Worm (Caenorhabditis elegans) whole organism, L1 larva: Measurements from ENCODE around the gene srd-45.

ENCODE experiments used
- alr-1 ChIP-seq: fragments of 200-800 bp; sonication (Bioruptor generic); optimal IDR thresholded peaks from 2 replicates; lab custom pipeline; 2018; ENCODE audit warnings: borderline replicate concordance, mild to moderate bottlenecking, missing genetic modification characterization, missing compliant biosample characterization
- ceh-82 ChIP-seq, 3 experiments: fragments of 150-350 bp in 1 of 3; sonication (generic microtip) in 2 of 3; optimal IDR thresholded peaks; 2 replicates each; lab custom pipeline; 2014 to 2017; ENCODE audit warnings: missing biosample characterization in 3 of 3, missing genetic modification characterization in 3 of 3
- fkh-10 ChIP-seq: sonication (generic microtip); optimal IDR thresholded peaks from 2 replicates; lab custom pipeline; 2017; ENCODE audit warnings: missing biosample characterization, missing genetic modification reagents, missing genetic modification characterization
- fkh-4 ChIP-seq: sonication (generic microtip); optimal IDR thresholded peaks from 2 replicates; lab custom pipeline; 2016; ENCODE audit warnings: missing compliant biosample characterization, missing genetic modification characterization, borderline replicate concordance
- irx-1 ChIP-seq: sonication (generic microtip); optimal IDR thresholded peaks from 2 replicates; lab custom pipeline; 2016; ENCODE audit warnings: missing genetic modification characterization, missing compliant biosample characterization
- lin-13 ChIP-seq: fragments of 150-350 bp; optimal IDR thresholded peaks from 2 replicates; lab custom pipeline; 2014; ENCODE audit warnings: missing biosample characterization, missing genetic modification reagents, missing genetic modification characterization
- lin-15B ChIP-seq: fragments of 150-350 bp; sonication (generic microtip); optimal IDR thresholded peaks from 3 replicates; lab custom pipeline; 2014; ENCODE audit warnings: missing biosample characterization, missing genetic modification characterization
- lsy-2 ChIP-seq, 2 experiments: fragments of 150-350 bp; optimal IDR thresholded peaks; 2 replicates each; lab custom pipeline; 2014; ENCODE audit warnings: missing biosample characterization in 2 of 2, missing genetic modification characterization in 2 of 2
- mdl-1 ChIP-seq, 2 experiments: fragments of 150-350 bp; optimal IDR thresholded peaks; 2 replicates each; lab custom pipeline; 2014 to 2017; ENCODE audit warnings: missing biosample characterization in 2 of 2, missing genetic modification characterization in 2 of 2, inconsistent platforms in 1 of 2
- nhr-237 ChIP-seq: fragments of 150-350 bp; optimal IDR thresholded peaks from 2 replicates; lab custom pipeline; 2014; ENCODE audit warnings: missing biosample characterization, missing genetic modification characterization
- nhr-28 ChIP-seq: fragments of 150-350 bp; optimal IDR thresholded peaks from 2 replicates; lab custom pipeline; 2014; ENCODE audit warnings: missing biosample characterization, missing genetic modification characterization
- nhr-76 ChIP-seq: sonication (generic microtip); optimal IDR thresholded peaks from 2 replicates; lab custom pipeline; 2017; ENCODE audit warnings: missing biosample characterization, missing genetic modification characterization
- snpc-4 ChIP-seq: fragments of 150-350 bp; optimal IDR thresholded peaks from 2 replicates; lab custom pipeline; 2014; ENCODE audit warnings: missing biosample characterization, missing genetic modification characterization

ce11 chrX:12288254-12288653 is 40.5 kb upstream of the srd-45 start, which contains the start of gene C04B4.5:
- TF ChIP-seq alr-1 (tag; lab: Kevin White, UChicago) (no peak), irx-1 (tag; lab: Kevin White, UChicago) (no peak), lin-15B (tag; lab: Kevin White, UChicago) (no peak), mdl-1 (tag; optimal IDR thresholded peaks at IDR 0.05; lab: Kevin White, UChicago) (no peak), ceh-82 (tag; optimal IDR thresholded peaks at IDR 0.05; lab: Kevin White, UChicago) (no peak), nhr-76 (tag; lab: Kevin White, UChicago) (no peak), fkh-4 (no peak), snpc-4 (tag; lab: Kevin White, UChicago) (no peak), lsy-2 (tag; optimal IDR thresholded peaks at IDR 0.05; lab: Kevin White, UChicago) (no peak), fkh-10 (no peak), lin-13 (GFP tag; lab: Kevin White, UChicago) (no peak), nhr-237 (tag; lab: Kevin White, UChicago) (no peak), nhr-28 (no peak)
